Fruit fly (Drosophila melanogaster) whole organism, embryonic: ENCODE data around the gene CG34253.

Source experiments
- Antp ChIP-seq: fragments of 200-800 bp; sonication (Bioruptor generic); optimal IDR thresholded peaks from 3 replicates; lab custom pipeline; 2016; ENCODE audit warnings: missing biosample characterization, missing genetic modification characterization
- Bdp1 ChIP-seq: fragments of 200-800 bp; sonication (Bioruptor generic); optimal IDR thresholded peaks from 3 replicates; lab custom pipeline; 2016; ENCODE audit warnings: missing biosample characterization, missing genetic modification characterization
- Bgb ChIP-seq: fragments of 200-800 bp; sonication (Bioruptor generic); IDR thresholded peaks from 2 replicates; pipeline ENCODE4 v1.3.6; 2022; ENCODE audit warnings: missing biosample characterization, missing genetic modification characterization; ENCODE audit not compliant: partially characterized antibody
- CG1024 ChIP-seq: fragments of 200-800 bp; sonication (Bioruptor generic); IDR thresholded peaks from 2 replicates; pipeline ENCODE4 v1.3.6; 2022; ENCODE audit warnings: missing biosample characterization, missing genetic modification characterization
- CG11456 ChIP-seq: fragments of 200-800 bp; sonication (Bioruptor generic); IDR thresholded peaks from 3 replicates; pipeline ENCODE4 v1.3.6; 2022; ENCODE audit warnings: missing biosample characterization, missing genetic modification characterization
- CG12219 ChIP-seq: fragments of 200-800 bp; sonication (Bioruptor generic); optimal IDR thresholded peaks from 3 replicates; lab custom pipeline; 2018; ENCODE audit warnings: missing biosample characterization, mild to moderate bottlenecking, missing genetic modification characterization
- CG12942 ChIP-seq: fragments of 200-800 bp; sonication (Bioruptor generic); optimal IDR thresholded peaks from 3 replicates; lab custom pipeline; 2016; ENCODE audit warnings: missing biosample characterization, missing genetic modification characterization
- CG15011 ChIP-seq: fragments of 200-800 bp; sonication (Bioruptor generic); optimal IDR thresholded peaks from 3 replicates; lab custom pipeline; 2018; ENCODE audit warnings: missing biosample characterization, mild to moderate bottlenecking, missing genetic modification characterization
- CG15514 ChIP-seq: fragments of 200-800 bp; sonication (Bioruptor generic); optimal IDR thresholded peaks from 3 replicates; lab custom pipeline; 2017; ENCODE audit warnings: missing biosample characterization, missing genetic modification characterization, mild to moderate bottlenecking, moderate library complexity, missing genetic modification reagents
- CG1602 ChIP-seq: fragments of 200-800 bp; sonication (Bioruptor generic); optimal IDR thresholded peaks from 3 replicates; lab custom pipeline; 2016; ENCODE audit warnings: missing biosample characterization, missing genetic modification characterization
- CG16863 ChIP-seq: fragments of 200-800 bp; sonication (Bioruptor generic); optimal IDR thresholded peaks from 3 replicates; lab custom pipeline; 2016; ENCODE audit warnings: missing biosample characterization, missing genetic modification characterization
- CG18011 ChIP-seq: fragments of 200-800 bp; sonication (Bioruptor generic); optimal IDR thresholded peaks from 2 replicates; lab custom pipeline; 2017; ENCODE audit warnings: missing biosample characterization, missing genetic modification characterization, mild to moderate bottlenecking, moderate library complexity, missing genotype
- CG2199 ChIP-seq: fragments of 200-800 bp; sonication (Bioruptor generic); IDR thresholded peaks from 3 replicates; pipeline ENCODE4 v1.3.6; 2022; ENCODE audit warnings: missing biosample characterization, missing genetic modification characterization
- CG30020 ChIP-seq: fragments of 200-800 bp; optimal IDR thresholded peaks from 2 replicates; lab custom pipeline; 2019; ENCODE audit warnings: missing biosample characterization, mild to moderate bottlenecking, missing genetic modification characterization, moderate library complexity
- CG30403 ChIP-seq: fragments of 200-800 bp; sonication (Bioruptor generic); optimal IDR thresholded peaks from 3 replicates; lab custom pipeline; 2016; ENCODE audit warnings: missing biosample characterization, missing genetic modification characterization
- CG32532 ChIP-seq: fragments of 200-800 bp; sonication (Bioruptor generic); IDR thresholded peaks from 2 replicates; pipeline ENCODE4 v1.3.6; 2022; ENCODE audit warnings: missing biosample characterization, missing genetic modification characterization
- CG34422 ChIP-seq: fragments of 200-800 bp; sonication (Bioruptor generic); IDR thresholded peaks from 3 replicates; pipeline ENCODE4 v1.3.6; 2022; ENCODE audit warnings: missing biosample characterization, missing genetic modification characterization
- CG4820 ChIP-seq: fragments of 200-800 bp; sonication (Bioruptor generic); optimal IDR thresholded peaks from 3 replicates; lab custom pipeline; 2016; ENCODE audit warnings: missing biosample characterization, missing genetic modification characterization
- CG6272 ChIP-seq: fragments of 200-800 bp; sonication (Bioruptor generic); IDR thresholded peaks from 2 replicates; pipeline ENCODE4 v1.3.6; 2022; ENCODE audit warnings: missing biosample characterization, missing genetic modification characterization
- CG6654 ChIP-seq: fragments of 200-800 bp; sonication (Bioruptor generic); optimal IDR thresholded peaks from 2 replicates; lab custom pipeline; 2017; ENCODE audit warnings: missing biosample characterization, mild to moderate bottlenecking, missing genetic modification characterization
- CG6854 ChIP-seq: fragments of 200-800 bp; sonication (Bioruptor generic); optimal IDR thresholded peaks from 3 replicates; lab custom pipeline; 2017; ENCODE audit warnings: missing biosample characterization, mild to moderate bottlenecking, missing genetic modification characterization
- CG8944 ChIP-seq: fragments of 200-800 bp; sonication (Bioruptor generic); optimal IDR thresholded peaks from 3 replicates; lab custom pipeline; 2016; ENCODE audit warnings: missing biosample characterization, missing genetic modification characterization
- CG9215 ChIP-seq: fragments of 200-800 bp; sonication (Bioruptor generic); IDR thresholded peaks from 2 replicates; pipeline ENCODE4 v1.3.6; 2022; ENCODE audit warnings: missing biosample characterization, missing genetic modification characterization
- CG9437 ChIP-seq: fragments of 200-800 bp; sonication (Bioruptor generic); optimal IDR thresholded peaks from 2 replicates; lab custom pipeline; 2018; ENCODE audit warnings: missing biosample characterization, mild to moderate bottlenecking, missing genetic modification characterization
- Deaf1 ChIP-seq: fragments of 200-800 bp; optimal IDR thresholded peaks from 3 replicates; lab custom pipeline; 2019; ENCODE audit warnings: missing biosample characterization, mild to moderate bottlenecking, missing genetic modification characterization, moderate library complexity
- Fer2 ChIP-seq: fragments of 200-800 bp; sonication (Bioruptor generic); optimal IDR thresholded peaks from 2 replicates; lab custom pipeline; 2018; ENCODE audit warnings: missing biosample characterization, mild to moderate bottlenecking, missing genetic modification characterization, moderate library complexity
- HLHmδ ChIP-seq: fragments of 200-800 bp; sonication (Bioruptor generic); optimal IDR thresholded peaks from 2 replicates; lab custom pipeline; 2018; ENCODE audit warnings: missing biosample characterization, mild to moderate bottlenecking, missing genetic modification characterization, moderate library complexity
- Lim3 ChIP-seq: fragments of 200-800 bp; sonication (Bioruptor generic); IDR thresholded peaks from 2 replicates; pipeline ENCODE4 v1.3.6; 2022; ENCODE audit warnings: missing biosample characterization, missing genetic modification characterization
- Oli ChIP-seq: fragments of 200-800 bp; sonication (Bioruptor generic); optimal IDR thresholded peaks from 2 replicates; lab custom pipeline; 2018; ENCODE audit warnings: missing biosample characterization, mild to moderate bottlenecking, missing genetic modification characterization, moderate library complexity
- Sox100B ChIP-seq: fragments of 200-800 bp; sonication (Bioruptor generic); optimal IDR thresholded peaks from 3 replicates; lab custom pipeline; 2018; ENCODE audit warnings: missing biosample characterization, mild to moderate bottlenecking, missing genetic modification characterization
- Ssrp ChIP-seq: fragments of 200-800 bp; sonication (Bioruptor generic); optimal IDR thresholded peaks from 2 replicates; lab custom pipeline; 2018; ENCODE audit warnings: missing biosample characterization, mild to moderate bottlenecking, missing genetic modification characterization, moderate library complexity
- TFAM ChIP-seq: fragments of 200-800 bp; sonication (Bioruptor generic); optimal IDR thresholded peaks from 2 replicates; lab custom pipeline; 2017; ENCODE audit warnings: missing biosample characterization, missing genetic modification characterization, inconsistent platforms
- YL-1 ChIP-seq: fragments of 200-800 bp; sonication (Bioruptor generic); optimal IDR thresholded peaks from 3 replicates; lab custom pipeline; 2017; ENCODE audit warnings: missing biosample characterization, mild to moderate bottlenecking, missing genetic modification characterization
- caup ChIP-seq: fragments of 200-800 bp; sonication (Bioruptor generic); optimal IDR thresholded peaks from 3 replicates; lab custom pipeline; 2017; ENCODE audit warnings: missing biosample characterization, mild to moderate bottlenecking, missing genetic modification characterization, moderate library complexity; ENCODE audit not compliant: severe bottlenecking
- chif ChIP-seq, 2 experiments: fragments of 200-800 bp; sonication (Bioruptor generic); optimal IDR thresholded peaks; 3 replicates each; lab custom pipeline; 2016; ENCODE audit warnings: missing biosample characterization in 2 of 2, missing genetic modification characterization in 2 of 2
- crc ChIP-seq: fragments of 200-800 bp; sonication (Bioruptor generic); optimal IDR thresholded peaks from 2 replicates; lab custom pipeline; 2016; ENCODE audit warnings: missing biosample characterization, missing genetic modification characterization
- croc ChIP-seq: fragments of 200-800 bp; sonication (Bioruptor generic); conservative IDR thresholded peaks from 3 replicates; pipeline ENCODE4 v1.3.6; 2022; ENCODE audit warnings: missing biosample characterization, missing genetic modification characterization
- ftz-f1 ChIP-seq: fragments of 200-800 bp; sonication (Bioruptor generic); optimal IDR thresholded peaks from 2 replicates; lab custom pipeline; 2016; ENCODE audit warnings: missing biosample characterization, missing genetic modification characterization
- hth ChIP-seq: fragments of >200 bp; optimal IDR thresholded peaks from 2 replicates; lab custom pipeline; 2017; ENCODE audit warnings: inconsistent platforms
- inv ChIP-seq: fragments of 200-800 bp; sonication (Bioruptor generic); IDR thresholded peaks from 2 replicates; pipeline ENCODE4 v1.3.6; 2022; ENCODE audit warnings: missing biosample characterization, missing genetic modification characterization; ENCODE audit not compliant: partially characterized antibody
- org-1 ChIP-seq: fragments of 200-800 bp; sonication (Bioruptor generic); optimal IDR thresholded peaks from 2 replicates; lab custom pipeline; 2017; ENCODE audit warnings: missing biosample characterization, missing genetic modification characterization
- pan ChIP-seq, 4 experiments: fragments of >200 bp in 3 of 4; fragments of 200-800 bp in 1 of 4; sonication (Bioruptor generic) in 1 of 4; optimal IDR thresholded peaks in 3 of 4; IDR thresholded peaks in 1 of 4; 2 replicates each; pipeline versions ENCODE4 v1.3.6 to Lab custom; 2017 to 2022; ENCODE audit warnings: missing biosample characterization in 2 of 4, missing genetic modification characterization in 2 of 4, mixed read lengths in 1 of 4
- pzg ChIP-seq: fragments of 200-800 bp; sonication (Bioruptor generic); optimal IDR thresholded peaks from 3 replicates; lab custom pipeline; 2018; ENCODE audit warnings: missing biosample characterization, mild to moderate bottlenecking, missing genetic modification characterization, moderate library complexity
- ranshi ChIP-seq: fragments of 200-800 bp; sonication (Bioruptor generic); IDR thresholded peaks from 2 replicates; pipeline ENCODE4 v1.3.6; 2022; ENCODE audit warnings: missing biosample characterization, missing genetic modification characterization
- so ChIP-seq: fragments of 200-800 bp; sonication (Bioruptor generic); IDR thresholded peaks from 3 replicates; pipeline ENCODE4 v1.3.6; 2022; ENCODE audit warnings: missing biosample characterization, missing genetic modification characterization
- tll ChIP-seq, 2 experiments: fragments of 200-800 bp in 1 of 2; fragments of >200 bp in 1 of 2; sonication (Bioruptor generic) in 1 of 2; optimal IDR thresholded peaks; 2 replicates each; lab custom pipeline; 2017 to 2019; ENCODE audit warnings: missing biosample characterization in 2 of 2, missing genetic modification characterization in 2 of 2, mild to moderate bottlenecking in 1 of 2, moderate library complexity in 1 of 2
- vfl ChIP-seq: fragments of 200-800 bp; sonication (Bioruptor generic); optimal IDR thresholded peaks from 2 replicates; lab custom pipeline; 2016; ENCODE audit warnings: missing biosample characterization, missing genetic modification characterization

Gene CG34253

DNA sequence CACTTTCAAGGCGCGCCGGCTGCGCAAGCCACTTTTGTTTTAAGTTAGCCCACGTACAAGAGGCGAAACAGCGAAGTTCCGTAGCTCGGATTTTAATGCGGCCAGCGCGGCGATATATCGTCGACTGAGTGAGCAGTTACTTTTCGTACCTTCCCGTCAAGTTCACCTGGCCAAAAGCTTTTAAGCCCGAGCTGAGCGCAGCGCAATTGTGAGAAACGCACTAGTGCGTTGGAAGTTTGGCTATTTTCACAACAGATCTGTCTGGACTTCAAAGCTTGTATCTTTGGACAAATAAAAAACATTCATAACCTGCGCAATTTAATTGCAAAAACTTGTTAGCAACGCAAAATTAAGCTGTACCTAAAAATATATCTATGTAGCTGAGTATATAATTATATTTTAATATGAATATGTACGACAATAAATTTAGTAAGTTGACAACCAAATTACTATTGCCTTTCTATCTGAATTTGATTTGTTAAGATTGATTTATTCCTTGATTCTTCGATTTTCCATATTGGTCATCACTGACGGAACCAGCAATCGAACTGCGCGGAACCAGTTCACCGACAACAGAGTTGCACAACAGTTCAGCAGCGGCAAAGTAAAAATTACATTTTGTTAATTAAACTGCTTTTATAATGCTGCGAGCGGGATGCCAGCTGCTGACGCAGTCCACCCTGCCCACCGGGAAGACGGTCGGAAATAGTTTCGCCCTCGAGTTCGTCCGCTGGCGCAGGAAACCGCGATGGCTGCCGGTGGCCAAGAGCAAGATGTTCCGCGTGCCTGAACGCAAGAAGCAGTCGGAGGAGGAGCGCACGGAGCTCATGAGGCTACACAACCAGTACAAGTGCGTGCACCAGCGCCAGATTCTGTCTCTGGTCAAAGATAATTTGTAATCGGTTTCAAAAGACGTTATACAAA, 19.2 kb upstream of the CG34253 start, which contains the start of the genes CG13698 and mRpS26 (continued):
- peak; percentile 19 for TF ChIP-seq Bdp1 (GFP tag; lab: Kevin White, UChicago)
- peak; percentile 65 for TF ChIP-seq CG12942 (GFP tag; lab: Kevin White, UChicago)
- TF ChIP-seq croc (GFP tag; lab: Robert Waterston, UW), result peak; percentile 22; the same call in 1 of the 3 replicates
- TF ChIP-seq caup (GFP tag; lab: Kevin White, UChicago), result peak; percentile 64
- peak; percentile 60 for TF ChIP-seq Deaf1
- TF ChIP-seq CG11456 (GFP tag; lab: Robert Waterston, UW), result no peak
- TF ChIP-seq inv (GFP tag; lab: Robert Waterston, UW), result peak; percentile 44; the same call in 1 of the 2 replicates
- TF ChIP-seq CG9215 (GFP tag; lab: Robert Waterston, UW), result peak; percentile 4; the same call in 1 of the 2 replicates
- peak; percentile 36 for TF ChIP-seq CG12219 (GFP tag; lab: Kevin White, UChicago)
- TF ChIP-seq vfl (GFP tag; lab: Kevin White, UChicago), result peak; percentile 37
- peak; percentile 66 for TF ChIP-seq Oli (tag; lab: Kevin White, UChicago)
- TF ChIP-seq Bgb (GFP tag; lab: Robert Waterston, UW), result peak; percentile 74
- TF ChIP-seq chif (GFP tag; optimal IDR thresholded peaks at IDR 0.05; lab: Kevin White, UChicago), result no peak
- TF ChIP-seq ranshi (GFP tag; lab: Robert Waterston, UW), result peak; percentile 50; the same call in 1 of the 2 replicates
- peak; percentile 60 for TF ChIP-seq CG15011 (GFP tag; lab: Kevin White, UChicago)
- peak; percentile 70 for TF ChIP-seq YL-1
- no peak for TF ChIP-seq CG8944 (GFP tag; lab: Kevin White, UChicago)
- peak; percentile 46 for TF ChIP-seq CG30020 (tag; lab: Kevin White, UChicago)
- TF ChIP-seq CG6854 (GFP tag; lab: Kevin White, UChicago), result no peak
- TF ChIP-seq Fer2 (tag; lab: Kevin White, UChicago), result peak; percentile 65
- TF ChIP-seq hth (lab: Kevin White, UChicago), result no peak
- TF ChIP-seq org-1, result peak; percentile 34
- no peak for TF ChIP-seq Lim3 (GFP tag; lab: Robert Waterston, UW)
- TF ChIP-seq CG6654 (GFP tag; lab: Kevin White, UChicago), result no peak
- TF ChIP-seq so (GFP tag; lab: Robert Waterston, UW), result no peak
- no peak for TF ChIP-seq pan (optimal IDR thresholded peaks at IDR 0.05; lab: Kevin White, UChicago)
- TF ChIP-seq pan (GFP tag; optimal IDR thresholded peaks at IDR 0.05 in 1 of 2, IDR thresholded peaks at IDR 0.05 in 1 of 2), result peak in 1 of 2 experiments; percentile 69
- TF ChIP-seq HLHmδ (GFP tag; lab: Kevin White, UChicago), result no peak
- TF ChIP-seq CG4820, result peak; percentile 69
- TF ChIP-seq pzg, result peak; percentile 58
- TF ChIP-seq Antp (GFP tag; lab: Kevin White, UChicago), result no peak
- TF ChIP-seq Sox100B (GFP tag; lab: Kevin White, UChicago), result peak; percentile 72
- TF ChIP-seq TFAM (GFP tag; lab: Kevin White, UChicago), result no peak
- peak; percentile 71; the same call in 2 of the 3 replicates for TF ChIP-seq CG2199 (GFP tag; lab: Robert Waterston, UW)
- 0 out of 2 replicates have a peak, but pooled peaks have one; percentile 13 for TF ChIP-seq CG6272
- peak; percentile 91 for TF ChIP-seq CG18011 (GFP tag; lab: Kevin White, UChicago)
- peak; percentile 42 for TF ChIP-seq ftz-f1
- TF ChIP-seq CG1024 (GFP tag; lab: Robert Waterston, UW), result 0 out of 2 replicates have a peak, but pooled peaks have one; percentile 38
- no peak for TF ChIP-seq crc (GFP tag; lab: Kevin White, UChicago)
- peak; percentile 67 for TF ChIP-seq CG32532
- peak; percentile 7 for TF ChIP-seq CG16863 (GFP tag; lab: Kevin White, UChicago)
- peak; percentile 99 for TF ChIP-seq CG15514 (GFP tag; lab: Kevin White, UChicago)
- no peak for TF ChIP-seq tll (GFP tag; optimal IDR thresholded peaks at IDR 0.05; lab: Kevin White, UChicago)
- TF ChIP-seq Ssrp (tag; lab: Kevin White, UChicago), result peak; percentile 72
- peak; percentile 62 for TF ChIP-seq CG1602
- peak; percentile 64 for TF ChIP-seq CG9437 (GFP tag; lab: Kevin White, UChicago)
- TF ChIP-seq CG34422, result peak; percentile 63; the same call in 1 of the 3 replicates
- TF ChIP-seq CG30403 (GFP tag; lab: Kevin White, UChicago), result peak; percentile 89
